Fruit fly (Drosophila melanogaster) whole organism, embryonic: ENCODE data around the gene Cyp310a1.

ENCODE experiments used
- Atf6 ChIP-seq: fragments of 200-800 bp; sonication (Bioruptor generic); IDR thresholded peaks from 2 replicates; pipeline ENCODE4 v1.3.6; 2022; ENCODE audit warnings: missing biosample characterization, missing genetic modification characterization
- Bdp1 ChIP-seq: fragments of 200-800 bp; sonication (Bioruptor generic); optimal IDR thresholded peaks from 3 replicates; lab custom pipeline; 2016; ENCODE audit warnings: missing biosample characterization, missing genetic modification characterization
- CG10209 ChIP-seq: fragments of 200-800 bp; sonication (Bioruptor generic); optimal IDR thresholded peaks from 3 replicates; lab custom pipeline; 2017; ENCODE audit warnings: missing biosample characterization, mild to moderate bottlenecking, missing genetic modification characterization, missing genetic modification reagents
- CG10979 ChIP-seq: fragments of 200-800 bp; sonication (Bioruptor generic); optimal IDR thresholded peaks from 2 replicates; lab custom pipeline; 2018; ENCODE audit warnings: missing biosample characterization, mild to moderate bottlenecking, missing genetic modification characterization, moderate library complexity
- CG11504 ChIP-seq: fragments of 200-800 bp; sonication (Bioruptor generic); optimal IDR thresholded peaks from 3 replicates; lab custom pipeline; 2019; ENCODE audit warnings: missing biosample characterization, mild to moderate bottlenecking, missing genetic modification characterization, moderate library complexity
- CG11723 ChIP-seq: fragments of 200-800 bp; sonication (Bioruptor generic); optimal IDR thresholded peaks from 2 replicates; lab custom pipeline; 2017; ENCODE audit warnings: missing biosample characterization, mild to moderate bottlenecking, missing genetic modification characterization
- CG14014 ChIP-seq: fragments of 200-800 bp; sonication (Bioruptor generic); IDR thresholded peaks from 2 replicates; pipeline ENCODE4 v1.3.6; 2022; ENCODE audit warnings: missing biosample characterization, missing genetic modification characterization
- CG14441 ChIP-seq: fragments of 200-800 bp; sonication (Bioruptor generic); IDR thresholded peaks from 2 replicates; pipeline ENCODE4 v1.3.6; 2022; ENCODE audit warnings: missing biosample characterization, missing genetic modification characterization
- CG3847 ChIP-seq: fragments of 200-800 bp; sonication (Bioruptor generic); IDR thresholded peaks from 2 replicates; pipeline ENCODE4 v1.3.6; 2022; ENCODE audit warnings: missing biosample characterization, missing genetic modification characterization
- CG4617 ChIP-seq: fragments of 200-800 bp; sonication (Bioruptor generic); optimal IDR thresholded peaks from 3 replicates; lab custom pipeline; 2016; ENCODE audit warnings: missing biosample characterization, missing genetic modification characterization, borderline replicate concordance
- CG4730 ChIP-seq: fragments of 200-800 bp; sonication (Bioruptor generic); IDR thresholded peaks from 2 replicates; pipeline ENCODE4 v1.3.6; 2022; ENCODE audit warnings: missing biosample characterization, missing genetic modification characterization
- CG5180 ChIP-seq: fragments of 200-800 bp; sonication (Bioruptor generic); optimal IDR thresholded peaks from 3 replicates; lab custom pipeline; 2017; ENCODE audit warnings: missing biosample characterization, missing genetic modification characterization, mild to moderate bottlenecking, moderate library complexity, missing genetic modification reagents
- CG5245 ChIP-seq: fragments of 200-800 bp; sonication (Bioruptor generic); optimal IDR thresholded peaks from 3 replicates; lab custom pipeline; 2016; ENCODE audit warnings: missing biosample characterization, missing genetic modification characterization
- CG6254 ChIP-seq: fragments of 200-800 bp; sonication (Bioruptor generic); optimal IDR thresholded peaks from 3 replicates; lab custom pipeline; 2017; ENCODE audit warnings: mild to moderate bottlenecking, missing biosample characterization, missing genetic modification reagents, missing genetic modification characterization
- CG6689 ChIP-seq: fragments of 200-800 bp; sonication (Bioruptor generic); IDR thresholded peaks from 2 replicates; pipeline ENCODE4 v1.3.6; 2022; ENCODE audit warnings: missing biosample characterization, missing genetic modification characterization
- CG7556 ChIP-seq: fragments of 200-800 bp; sonication (Bioruptor generic); optimal IDR thresholded peaks from 2 replicates; lab custom pipeline; 2017; ENCODE audit warnings: missing biosample characterization, mild to moderate bottlenecking, missing genetic modification characterization
- CG9876 ChIP-seq: fragments of 200-800 bp; sonication (Bioruptor generic); optimal IDR thresholded peaks from 2 replicates; lab custom pipeline; 2016; ENCODE audit warnings: missing biosample characterization, missing genetic modification characterization
- Gug ChIP-seq: fragments of 200-800 bp; sonication (Bioruptor generic); IDR thresholded peaks from 4 replicates; pipeline ENCODE4 v1.3.6; 2022; ENCODE audit warnings: missing biosample characterization, missing genetic modification characterization
- H2.0 ChIP-seq: fragments of 200-800 bp; sonication (Bioruptor generic); IDR thresholded peaks from 2 replicates; pipeline ENCODE4 v1.3.6; 2022; ENCODE audit warnings: missing biosample characterization, missing genetic modification characterization
- Poxn ChIP-seq: fragments of 200-800 bp; sonication (Bioruptor generic); IDR thresholded peaks from 2 replicates; pipeline ENCODE4 v1.3.6; 2022; ENCODE audit warnings: missing biosample characterization, missing genetic modification characterization
- Rx ChIP-seq: fragments of 200-800 bp; sonication (Bioruptor generic); IDR thresholded peaks from 2 replicates; pipeline ENCODE4 v1.3.6; 2022; ENCODE audit warnings: missing biosample characterization, missing genetic modification characterization
- Taf1 ChIP-seq: fragments of 200-800 bp; sonication (Bioruptor generic); IDR thresholded peaks from 2 replicates; pipeline ENCODE4 v1.3.6; 2022; ENCODE audit warnings: missing biosample characterization, missing genetic modification characterization
- ara ChIP-seq: fragments of 200-800 bp; sonication (Bioruptor generic); IDR thresholded peaks from 2 replicates; pipeline ENCODE4 v1.3.6; 2022; ENCODE audit warnings: missing biosample characterization, missing genetic modification characterization
- bsh ChIP-seq, 2 experiments: fragments of 200-800 bp; sonication (Bioruptor generic); optimal IDR thresholded peaks; 2 replicates each; lab custom pipeline; 2017 to 2018; ENCODE audit warnings: mild to moderate bottlenecking in 2 of 2, missing biosample characterization in 2 of 2, missing genetic modification characterization in 2 of 2, moderate library complexity in 1 of 2
- cg ChIP-seq: fragments of 200-800 bp; sonication (Bioruptor generic); optimal IDR thresholded peaks from 3 replicates; lab custom pipeline; 2019; ENCODE audit warnings: missing biosample characterization, mild to moderate bottlenecking, missing genetic modification characterization, moderate library complexity
- chinmo ChIP-seq: fragments of 200-800 bp; sonication (Bioruptor generic); IDR thresholded peaks from 4 replicates; pipeline ENCODE4 v1.3.6; 2022; ENCODE audit warnings: missing biosample characterization, missing genetic modification characterization; ENCODE audit not compliant: partially characterized antibody
- ci ChIP-seq: fragments of 200-800 bp; sonication (Bioruptor generic); IDR thresholded peaks from 3 replicates; pipeline ENCODE4 v1.3.6; 2022; ENCODE audit warnings: missing biosample characterization, missing genetic modification characterization
- crc ChIP-seq: fragments of 200-800 bp; sonication (Bioruptor generic); optimal IDR thresholded peaks from 2 replicates; lab custom pipeline; 2016; ENCODE audit warnings: missing biosample characterization, missing genetic modification characterization
- dysf ChIP-seq: fragments of 200-800 bp; sonication (Bioruptor generic); IDR thresholded peaks from 3 replicates; pipeline ENCODE4 v1.3.6; 2022; ENCODE audit warnings: missing biosample characterization, missing genetic modification characterization
- nerfin-1 ChIP-seq: fragments of 200-800 bp; sonication (Bioruptor generic); optimal IDR thresholded peaks from 3 replicates; lab custom pipeline; 2019; ENCODE audit warnings: missing biosample characterization, mild to moderate bottlenecking, missing genetic modification characterization, moderate library complexity
- pb ChIP-seq: fragments of 200-800 bp; sonication (Bioruptor generic); optimal IDR thresholded peaks from 3 replicates; lab custom pipeline; 2016; ENCODE audit warnings: missing biosample characterization, missing genetic modification characterization
- prd ChIP-seq, 3 experiments: fragments of >200 bp in 2 of 3; fragments of 200-800 bp in 1 of 3; sonication (Bioruptor generic) in 1 of 3; optimal IDR thresholded peaks in 2 of 3; IDR thresholded peaks in 1 of 3; 2 replicates in 2 of 3; 3 replicates in 1 of 3; pipeline versions ENCODE4 v1.3.6 to Lab custom; 2017 to 2022; ENCODE audit warnings: missing biosample characterization in 1 of 3, missing genetic modification characterization in 1 of 3
- sc ChIP-seq, 3 experiments: fragments of >200 bp in 2 of 3; fragments of 200-800 bp in 1 of 3; sonication (Bioruptor generic) in 1 of 3; optimal IDR thresholded peaks; 2 replicates in 2 of 3; 3 replicates in 1 of 3; lab custom pipeline; 2017; ENCODE audit warnings: mild to moderate bottlenecking in 1 of 3, missing biosample characterization in 1 of 3, missing genetic modification characterization in 1 of 3, missing genetic modification reagents in 1 of 3
- sisA ChIP-seq: fragments of 200-800 bp; sonication (Bioruptor generic); IDR thresholded peaks from 2 replicates; pipeline ENCODE4 v1.3.6; 2022; ENCODE audit warnings: missing biosample characterization, missing genetic modification characterization
- sob ChIP-seq: fragments of 200-800 bp; sonication (Bioruptor generic); IDR thresholded peaks from 2 replicates; pipeline ENCODE4 v1.3.6; 2022; ENCODE audit warnings: missing biosample characterization, missing genetic modification characterization
- tio ChIP-seq: fragments of 200-800 bp; sonication (Bioruptor generic); optimal IDR thresholded peaks from 2 replicates; lab custom pipeline; 2017; ENCODE audit warnings: missing biosample characterization, missing genetic modification characterization, inconsistent platforms
- unpg ChIP-seq: fragments of 200-800 bp; sonication (Bioruptor generic); optimal IDR thresholded peaks from 3 replicates; lab custom pipeline; 2018; ENCODE audit warnings: missing biosample characterization, mild to moderate bottlenecking, missing genetic modification characterization, moderate library complexity
- vfl ChIP-seq: fragments of 200-800 bp; sonication (Bioruptor generic); optimal IDR thresholded peaks from 2 replicates; lab custom pipeline; 2016; ENCODE audit warnings: missing biosample characterization, missing genetic modification characterization
- vvl ChIP-seq: fragments of 200-800 bp; sonication (Bioruptor generic); IDR thresholded peaks from 2 replicates; pipeline ENCODE4 v1.3.6; 2022; ENCODE audit warnings: missing biosample characterization, missing genetic modification characterization

Cyp310a1 gene

DNA sequence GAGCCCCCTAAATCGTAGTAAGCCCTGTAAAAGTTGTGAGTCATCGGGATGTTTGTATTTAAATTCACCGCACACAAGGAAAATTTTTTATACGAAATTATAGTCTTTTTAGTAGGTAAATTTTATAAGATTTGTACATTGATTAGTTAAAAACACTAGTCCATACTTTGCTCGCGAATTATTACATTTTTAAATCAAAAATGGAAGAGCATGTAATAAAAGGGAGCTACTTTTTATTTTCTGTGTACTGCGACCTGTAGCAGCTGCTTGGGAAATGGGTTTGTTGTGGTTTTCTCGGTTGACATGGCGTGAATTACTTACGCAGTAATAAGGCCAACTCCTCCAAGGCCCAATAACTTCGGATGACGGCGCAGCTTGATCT is 41.9 kb upstream of the Cyp310a1 start (continued):
- TF ChIP-seq CG14014 (GFP tag; lab: Robert Waterston, UW) (peak; percentile 37; the same call in 1 of the 2 replicates), CG10979 (tag; lab: Kevin White, UChicago) (peak; percentile 8), cg (GFP tag; lab: Kevin White, UChicago) (no peak), CG3847 (GFP tag; lab: Robert Waterston, UW) (peak; percentile 40), Gug (GFP tag; lab: Robert Waterston, UW) (no peak), Rx (GFP tag; lab: Robert Waterston, UW) (no peak), crc (GFP tag; lab: Kevin White, UChicago) (no peak), tio (peak; percentile 30), pb (no peak), vfl (GFP tag; lab: Kevin White, UChicago) (no peak), CG6254 (GFP tag; lab: Kevin White, UChicago) (no peak), Poxn (no peak), dysf (peak; percentile 63; the same call in 2 of the 3 replicates), bsh (GFP tag; optimal IDR thresholded peaks at IDR 0.05; lab: Kevin White, UChicago) (peak in 1 of 2 experiments; percentile 68), CG4730 (peak; percentile 14; the same call in 1 of the 2 replicates), Bdp1 (no peak), CG5245 (no peak), CG9876 (GFP tag; lab: Kevin White, UChicago) (no peak), CG10209 (GFP tag; lab: Kevin White, UChicago) (peak; percentile 4), nerfin-1 (no peak), CG14441 (peak; percentile 35; the same call in 1 of the 2 replicates), CG5180 (GFP tag; lab: Kevin White, UChicago) (no peak), CG6689 (GFP tag; lab: Robert Waterston, UW) (peak; percentile 50), CG4617 (GFP tag; lab: Kevin White, UChicago) (no peak), sob (GFP tag; lab: Robert Waterston, UW) (peak; percentile 35), prd (optimal IDR thresholded peaks at IDR 0.05; lab: Kevin White, UChicago) (no peak), prd (GFP tag; IDR thresholded peaks at IDR 0.05; lab: Robert Waterston, UW) (peak; percentile 43; the same call in 1 of the 3 replicates), sc (optimal IDR thresholded peaks at IDR 0.05; lab: Kevin White, UChicago) (no peak), sc (GFP tag; optimal IDR thresholded peaks at IDR 0.05; lab: Kevin White, UChicago) (no peak), CG11504 (peak; percentile 61), Atf6 (GFP tag; lab: Robert Waterston, UW) (peak; percentile 56), H2.0 (0 out of 2 replicates have a peak, but pooled peaks have one; percentile 27), CG7556 (GFP tag; lab: Kevin White, UChicago) (peak; percentile 24), CG11723 (GFP tag; lab: Kevin White, UChicago) (no peak), ara (GFP tag; lab: Robert Waterston, UW) (peak; percentile 33; the same call in 1 of the 2 replicates), Taf1 (GFP tag; lab: Robert Waterston, UW) (0 out of 2 replicates have a peak, but pooled peaks have one; percentile 22), vvl (GFP tag; lab: Robert Waterston, UW) (peak; percentile 33; the same call in 1 of the 2 replicates), ci (GFP tag; lab: Robert Waterston, UW) (0 out of 3 replicates have a peak, but pooled peaks have one; percentile 39), chinmo (GFP tag; lab: Robert Waterston, UW) (no peak), sisA (GFP tag; lab: Robert Waterston, UW) (peak; percentile 36; the same call in 1 of the 2 replicates), unpg (GFP tag; lab: Kevin White, UChicago) (peak; percentile 72)
- TF ChIP-seq, all 482 proteins: peak for 94
